Worm (Caenorhabditis elegans) whole organism, mixed stage, embryonic: Measurements from ENCODE around the gene F49F1.12.

ENCODE experiments used
- M03D4.4 ChIP-seq: sonication (generic microtip); optimal IDR thresholded peaks from 2 replicates; lab custom pipeline; 2017; ENCODE audit warnings: mild to moderate bottlenecking, missing genetic modification characterization, missing compliant biosample characterization
- bed-3 ChIP-seq: fragments of 200-800 bp; sonication (Bioruptor generic); optimal IDR thresholded peaks from 3 replicates; lab custom pipeline; 2018; ENCODE audit warnings: mild to moderate bottlenecking, missing genetic modification characterization, moderate library complexity, missing compliant biosample characterization
- flh-1 ChIP-seq: fragments of 200-800 bp; sonication (Bioruptor generic); optimal IDR thresholded peaks from 2 replicates; lab custom pipeline; 2018; ENCODE audit warnings: mild to moderate bottlenecking, missing genetic modification characterization, moderate library complexity, missing compliant biosample characterization
- mep-1 ChIP-seq: fragments of 150-350 bp; optimal IDR thresholded peaks from 2 replicates; lab custom pipeline; 2017; ENCODE audit warnings: missing biosample characterization, missing genetic modification reagents, missing genetic modification characterization, inconsistent platforms
- nhr-237 ChIP-seq: fragments of 150-350 bp; optimal IDR thresholded peaks from 2 replicates; lab custom pipeline; 2014; ENCODE audit warnings: missing biosample characterization, missing genetic modification characterization
- nhr-76 ChIP-seq: sonication (generic microtip); optimal IDR thresholded peaks from 2 replicates; lab custom pipeline; 2017; ENCODE audit warnings: missing biosample characterization, missing genetic modification characterization
- snpc-4 ChIP-seq: fragments of 150-350 bp; optimal IDR thresholded peaks from 2 replicates; lab custom pipeline; 2014; ENCODE audit warnings: missing biosample characterization, missing genetic modification characterization
- sptf-1 ChIP-seq: sonication (generic microtip); optimal IDR thresholded peaks from 2 replicates; lab custom pipeline; 2017; ENCODE audit warnings: mild to moderate bottlenecking, missing genetic modification characterization, moderate library complexity, missing compliant biosample characterization
- unc-62 ChIP-seq: fragments of 150-350 bp; optimal IDR thresholded peaks from 2 replicates; lab custom pipeline; 2014; ENCODE audit warnings: missing biosample characterization, missing genetic modification reagents, missing genetic modification characterization
- zip-8 ChIP-seq: fragments of 150-350 bp; optimal IDR thresholded peaks from 2 replicates; lab custom pipeline; 2014; ENCODE audit warnings: missing biosample characterization, missing genetic modification characterization
- ztf-11 ChIP-seq: fragments of 150-350 bp; optimal IDR thresholded peaks from 2 replicates; lab custom pipeline; 2014; ENCODE audit warnings: missing biosample characterization, missing genetic modification characterization

DNA sequence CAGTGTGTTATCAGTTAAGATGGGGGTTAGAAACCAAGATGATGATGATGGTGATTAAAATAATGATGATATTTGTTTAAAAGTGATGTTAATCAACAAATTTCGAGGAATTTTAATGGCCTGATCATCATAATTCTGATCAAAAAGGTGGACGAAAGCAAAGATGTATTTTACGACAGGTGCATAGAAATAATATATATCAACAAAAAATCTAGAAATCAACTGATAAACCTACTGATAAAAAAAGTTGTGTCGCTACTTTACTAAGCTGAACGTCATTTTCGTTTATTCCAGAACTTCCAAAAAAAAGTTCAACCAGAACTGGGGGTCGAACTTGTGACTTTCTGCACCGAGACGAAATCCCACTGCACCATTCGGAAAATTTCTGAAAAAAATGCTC, 19.8 kb downstream of the F49F1.12 start, which contains the start of gene mul-1:
- TF ChIP-seq snpc-4 (no peak), nhr-237 (tag; lab: Kevin White, UChicago) (no peak), nhr-76 (tag; lab: Kevin White, UChicago) (no peak), bed-3 (GFP tag; lab: Kevin White, UChicago) (no peak), flh-1 (GFP tag; lab: Kevin White, UChicago) (no peak), unc-62 (GFP tag; lab: Kevin White, UChicago) (no peak), M03D4.4 (tag; lab: Kevin White, UChicago) (no peak), mep-1 (tag; lab: Kevin White, UChicago) (no peak), zip-8 (tag; lab: Kevin White, UChicago) (no peak), ztf-11 (no peak), sptf-1 (tag; lab: Kevin White, UChicago) (no peak)
